Fruit fly (Drosophila melanogaster) whole organism, embryonic: ENCODE measurements around the gene asun.
A peak's percentile ranks its signal among the peaks of the same experiment; 100 is the strongest.

Experiments
- Blimp-1 ChIP-seq: fragments of 200-800 bp; sonication (Bioruptor generic); optimal IDR thresholded peaks from 3 replicates; lab custom pipeline; 2018; ENCODE audit warnings: missing biosample characterization, missing genetic modification characterization, mild to moderate bottlenecking, moderate library complexity, missing genetic modification reagents
- CG10274 ChIP-seq: fragments of 200-800 bp; sonication (Bioruptor generic); optimal IDR thresholded peaks from 3 replicates; lab custom pipeline; 2017; ENCODE audit warnings: missing biosample characterization, mild to moderate bottlenecking, missing genetic modification characterization
- CG12744 ChIP-seq: fragments of 200-800 bp; sonication (Bioruptor generic); optimal IDR thresholded peaks from 2 replicates; lab custom pipeline; 2016; ENCODE audit warnings: missing biosample characterization, missing genetic modification characterization
- CG13624 ChIP-seq: fragments of 200-800 bp; sonication (Bioruptor generic); optimal IDR thresholded peaks from 2 replicates; lab custom pipeline; 2016; ENCODE audit warnings: missing biosample characterization, missing genetic modification characterization
- CG13775 ChIP-seq: fragments of 200-800 bp; sonication (Bioruptor generic); optimal IDR thresholded peaks from 3 replicates; lab custom pipeline; 2017; ENCODE audit warnings: missing biosample characterization, mild to moderate bottlenecking, missing genetic modification characterization
- CG14965 ChIP-seq: fragments of 200-800 bp; sonication (Bioruptor generic); optimal IDR thresholded peaks from 2 replicates; lab custom pipeline; 2016; ENCODE audit warnings: missing biosample characterization, missing genetic modification characterization, borderline replicate concordance
- CG15269 ChIP-seq: fragments of 200-800 bp; sonication (Bioruptor generic); optimal IDR thresholded peaks from 2 replicates; lab custom pipeline; 2018; ENCODE audit warnings: missing biosample characterization, mild to moderate bottlenecking, missing genetic modification characterization, moderate library complexity
- CG1647 ChIP-seq: fragments of 200-800 bp; sonication (Bioruptor generic); optimal IDR thresholded peaks from 3 replicates; lab custom pipeline; 2016; ENCODE audit warnings: missing biosample characterization, missing genetic modification characterization
- CG17328 ChIP-seq: fragments of 200-800 bp; sonication (Bioruptor generic); IDR thresholded peaks from 2 replicates; pipeline ENCODE4 v1.3.6; 2022; ENCODE audit warnings: missing biosample characterization, missing genetic modification characterization
- CG2116 ChIP-seq: fragments of 200-800 bp; sonication (Bioruptor generic); optimal IDR thresholded peaks from 3 replicates; lab custom pipeline; 2018; ENCODE audit warnings: missing biosample characterization, mild to moderate bottlenecking, missing genetic modification characterization
- CG2875 ChIP-seq: fragments of 200-800 bp; sonication (Bioruptor generic); optimal IDR thresholded peaks from 2 replicates; lab custom pipeline; 2017; ENCODE audit warnings: missing biosample characterization, mild to moderate bottlenecking, missing genetic modification characterization, missing genetic modification reagents
- CG30403 ChIP-seq: fragments of 200-800 bp; sonication (Bioruptor generic); optimal IDR thresholded peaks from 3 replicates; lab custom pipeline; 2016; ENCODE audit warnings: missing biosample characterization, missing genetic modification characterization
- CG30431 ChIP-seq: fragments of 200-800 bp; sonication (Bioruptor generic); optimal IDR thresholded peaks from 2 replicates; lab custom pipeline; 2017; ENCODE audit warnings: missing biosample characterization, missing genetic modification characterization
- CG31388 ChIP-seq: fragments of 200-800 bp; sonication (Bioruptor generic); optimal IDR thresholded peaks from 2 replicates; lab custom pipeline; 2016; ENCODE audit warnings: missing biosample characterization, missing genetic modification characterization
- CG6272 ChIP-seq: fragments of 200-800 bp; sonication (Bioruptor generic); IDR thresholded peaks from 2 replicates; pipeline ENCODE4 v1.3.6; 2022; ENCODE audit warnings: missing biosample characterization, missing genetic modification characterization
- CG7372 ChIP-seq: fragments of 200-800 bp; sonication (Bioruptor generic); IDR thresholded peaks from 2 replicates; pipeline ENCODE4 v1.3.6; 2022; ENCODE audit warnings: missing biosample characterization, missing genetic modification characterization
- CG7745 ChIP-seq: fragments of 200-800 bp; sonication (Bioruptor generic); optimal IDR thresholded peaks from 2 replicates; lab custom pipeline; 2018; ENCODE audit warnings: missing biosample characterization, mild to moderate bottlenecking, missing genetic modification characterization, moderate library complexity
- CG8359 ChIP-seq: fragments of 200-800 bp; sonication (Bioruptor generic); optimal IDR thresholded peaks from 2 replicates; lab custom pipeline; 2017; ENCODE audit warnings: missing biosample characterization, mild to moderate bottlenecking, missing genetic modification characterization, borderline replicate concordance
- CoRest ChIP-seq: fragments of 200-800 bp; sonication (Bioruptor generic); optimal IDR thresholded peaks from 3 replicates; lab custom pipeline; 2018; ENCODE audit warnings: missing biosample characterization, mild to moderate bottlenecking, missing genetic modification characterization, moderate library complexity
- D19A ChIP-seq: fragments of 200-800 bp; optimal IDR thresholded peaks from 3 replicates; lab custom pipeline; 2019; ENCODE audit warnings: missing biosample characterization, mild to moderate bottlenecking, missing genetic modification characterization, moderate library complexity
- Dek ChIP-seq: fragments of 200-800 bp; sonication (Bioruptor generic); optimal IDR thresholded peaks from 3 replicates; lab custom pipeline; 2019; ENCODE audit warnings: missing biosample characterization, mild to moderate bottlenecking, missing genetic modification characterization, moderate library complexity
- Dip2 ChIP-seq: fragments of 200-800 bp; sonication (Bioruptor generic); IDR thresholded peaks from 2 replicates; pipeline ENCODE4 v1.3.6; 2022; ENCODE audit warnings: missing biosample characterization, missing genetic modification characterization
- Dref ChIP-seq: fragments of 200-800 bp; sonication (Bioruptor generic); IDR thresholded peaks from 2 replicates; pipeline ENCODE4 v1.3.6; 2022; ENCODE audit warnings: missing biosample characterization, missing genetic modification characterization
- Fer3 ChIP-seq: fragments of 200-800 bp; sonication (Bioruptor generic); optimal IDR thresholded peaks from 2 replicates; lab custom pipeline; 2018; ENCODE audit warnings: missing biosample characterization, mild to moderate bottlenecking, missing genetic modification characterization, moderate library complexity
- H2.0 ChIP-seq: fragments of 200-800 bp; sonication (Bioruptor generic); IDR thresholded peaks from 2 replicates; pipeline ENCODE4 v1.3.6; 2022; ENCODE audit warnings: missing biosample characterization, missing genetic modification characterization
- HLH3B ChIP-seq: fragments of 200-800 bp; sonication (Bioruptor generic); IDR thresholded peaks from 2 replicates; pipeline ENCODE4 v1.3.6; 2022; ENCODE audit warnings: missing biosample characterization, missing genetic modification characterization
- HLH54F ChIP-seq: fragments of 200-800 bp; sonication (Bioruptor generic); optimal IDR thresholded peaks from 3 replicates; lab custom pipeline; 2016; ENCODE audit warnings: missing biosample characterization, missing genetic modification characterization
- Hand ChIP-seq: fragments of 200-800 bp; sonication (Bioruptor generic); optimal IDR thresholded peaks from 2 replicates; lab custom pipeline; 2017; ENCODE audit warnings: mild to moderate bottlenecking, missing biosample characterization, missing genetic modification reagents, missing genetic modification characterization
- MBD-R2 ChIP-seq: fragments of 200-800 bp; sonication (Bioruptor generic); IDR thresholded peaks from 2 replicates; pipeline ENCODE4 v1.3.6; 2022; ENCODE audit warnings: missing biosample characterization, missing genetic modification characterization
- Myb ChIP-seq: fragments of 200-800 bp; sonication (Bioruptor generic); optimal IDR thresholded peaks from 2 replicates; lab custom pipeline; 2016; ENCODE audit warnings: missing biosample characterization, missing genetic modification characterization
- Neu2 ChIP-seq: fragments of 200-800 bp; sonication (Bioruptor generic); optimal IDR thresholded peaks from 3 replicates; lab custom pipeline; 2016; ENCODE audit warnings: missing biosample characterization, missing genetic modification characterization, borderline replicate concordance
- Optix ChIP-seq: fragments of 200-800 bp; sonication (Bioruptor generic); IDR thresholded peaks from 3 replicates; pipeline ENCODE4 v1.3.6; 2022; ENCODE audit warnings: missing biosample characterization, missing genetic modification characterization
- Spps ChIP-seq: fragments of 200-800 bp; sonication (Bioruptor generic); optimal IDR thresholded peaks from 2 replicates; lab custom pipeline; 2018; ENCODE audit warnings: missing biosample characterization, mild to moderate bottlenecking, missing genetic modification characterization
- Ssrp ChIP-seq: fragments of 200-800 bp; sonication (Bioruptor generic); optimal IDR thresholded peaks from 2 replicates; lab custom pipeline; 2018; ENCODE audit warnings: missing biosample characterization, mild to moderate bottlenecking, missing genetic modification characterization, moderate library complexity
- ara ChIP-seq: fragments of 200-800 bp; sonication (Bioruptor generic); IDR thresholded peaks from 2 replicates; pipeline ENCODE4 v1.3.6; 2022; ENCODE audit warnings: missing biosample characterization, missing genetic modification characterization
- ase ChIP-seq: fragments of 200-800 bp; sonication (Bioruptor generic); IDR thresholded peaks from 3 replicates; pipeline ENCODE4 v1.3.6; 2022; ENCODE audit warnings: missing biosample characterization, missing genetic modification characterization
- br ChIP-seq: fragments of >200 bp; optimal IDR thresholded peaks from 2 replicates; lab custom pipeline; 2017
- crp ChIP-seq, 2 experiments: fragments of 200-800 bp; sonication (Bioruptor generic); optimal IDR thresholded peaks; 2 replicates in 1 of 2; 3 replicates in 1 of 2; lab custom pipeline; 2017; ENCODE audit warnings: missing biosample characterization in 2 of 2, missing genetic modification characterization in 2 of 2, mild to moderate bottlenecking in 1 of 2, moderate library complexity in 1 of 2
- fru ChIP-seq: fragments of >200 bp; optimal IDR thresholded peaks from 2 replicates; lab custom pipeline; 2017
- gsb-n ChIP-seq: fragments of 200-800 bp; sonication (Bioruptor generic); optimal IDR thresholded peaks from 3 replicates; lab custom pipeline; 2018; ENCODE audit warnings: missing biosample characterization, mild to moderate bottlenecking, missing genetic modification characterization
- ham ChIP-seq: fragments of 200-800 bp; sonication (Bioruptor generic); IDR thresholded peaks from 2 replicates; pipeline ENCODE4 v1.3.6; 2022; ENCODE audit warnings: missing biosample characterization, missing genetic modification characterization
- hth ChIP-seq: fragments of >200 bp; optimal IDR thresholded peaks from 2 replicates; lab custom pipeline; 2017; ENCODE audit warnings: inconsistent platforms
- insv ChIP-seq, 2 experiments: fragments of 200-800 bp; sonication (Bioruptor generic); optimal IDR thresholded peaks; 3 replicates each; lab custom pipeline; 2016 to 2018; ENCODE audit warnings: missing biosample characterization in 2 of 2, missing genetic modification characterization in 2 of 2
- kah ChIP-seq: fragments of 200-800 bp; sonication (Bioruptor generic); optimal IDR thresholded peaks from 2 replicates; lab custom pipeline; 2018; ENCODE audit warnings: missing biosample characterization, mild to moderate bottlenecking, missing genetic modification characterization
- mld ChIP-seq: fragments of 200-800 bp; sonication (Bioruptor generic); IDR thresholded peaks from 3 replicates; pipeline ENCODE4 v1.3.6; 2022; ENCODE audit warnings: missing biosample characterization, missing genetic modification characterization; ENCODE audit not compliant: partially characterized antibody
- odd ChIP-seq: fragments of 200-800 bp; sonication (Bioruptor generic); optimal IDR thresholded peaks from 2 replicates; lab custom pipeline; 2017; ENCODE audit warnings: missing biosample characterization, mild to moderate bottlenecking, missing genetic modification characterization
- otp ChIP-seq: fragments of 200-800 bp; sonication (Bioruptor generic); IDR thresholded peaks from 3 replicates; pipeline ENCODE4, ENCODE4 v1.3.6; 2022; ENCODE audit warnings: missing biosample characterization, missing genetic modification characterization
- phol ChIP-seq: fragments of 200-800 bp; sonication (Bioruptor generic); optimal IDR thresholded peaks from 3 replicates; lab custom pipeline; 2018; ENCODE audit warnings: missing biosample characterization, mild to moderate bottlenecking, missing genetic modification characterization, moderate library complexity
- pnt ChIP-seq: fragments of 200-800 bp; sonication (Bioruptor generic); optimal IDR thresholded peaks from 3 replicates; lab custom pipeline; 2016; ENCODE audit warnings: missing biosample characterization, missing genetic modification characterization
- sima ChIP-seq: fragments of 200-800 bp; sonication (Bioruptor generic); optimal IDR thresholded peaks from 2 replicates; lab custom pipeline; 2016; ENCODE audit warnings: missing biosample characterization, missing genetic modification characterization
- tup ChIP-seq: fragments of 200-800 bp; sonication (Bioruptor generic); optimal IDR thresholded peaks from 2 replicates; lab custom pipeline; 2016; ENCODE audit warnings: missing biosample characterization, mild to moderate bottlenecking, missing genetic modification characterization, moderate library complexity
- yki ChIP-seq: fragments of >200 bp; optimal IDR thresholded peaks from 3 replicates; lab custom pipeline; 2018
- zfh2 ChIP-seq: fragments of 200-800 bp; sonication (Bioruptor generic); optimal IDR thresholded peaks from 2 replicates; lab custom pipeline; 2016; ENCODE audit warnings: missing biosample characterization, missing genetic modification characterization

The asun gene

dm6 chr3R:16242461-16242934 is 21.6 kb upstream of the asun start (continued):
- no peak for TF ChIP-seq ara
- no peak for TF ChIP-seq CG10274
- no peak for TF ChIP-seq HLH3B (GFP tag; lab: Robert Waterston, UW)
- TF ChIP-seq Dek (tag; lab: Kevin White, UChicago), result no peak
- TF ChIP-seq CG7745 (tag; lab: Kevin White, UChicago), result peak; percentile 53
- peak in 1 of 2 experiments; percentile 79 for TF ChIP-seq insv (GFP tag; optimal IDR thresholded peaks at IDR 0.05; lab: Kevin White, UChicago)
- TF ChIP-seq MBD-R2 (GFP tag; lab: Robert Waterston, UW), result no peak
- TF ChIP-seq CG2116 (GFP tag; lab: Kevin White, UChicago), result peak; percentile 95
- peak; percentile 26 for TF ChIP-seq gsb-n
- TF ChIP-seq HLH54F (GFP tag; lab: Kevin White, UChicago), result no peak
- no peak for TF ChIP-seq Ssrp (tag; lab: Kevin White, UChicago)
- peak; percentile 22 for TF ChIP-seq CG15269 (tag; lab: Kevin White, UChicago)
- TF ChIP-seq mld (GFP tag; lab: Robert Waterston, UW), result no peak
- no peak for TF ChIP-seq CG30431 (GFP tag; lab: Kevin White, UChicago)
- TF ChIP-seq CG17328 (GFP tag; lab: Robert Waterston, UW), result no peak
- peak; percentile 72 for TF ChIP-seq CG13624 (GFP tag; lab: Kevin White, UChicago)
- TF ChIP-seq CG12744 (GFP tag; lab: Kevin White, UChicago), result no peak
- no peak for TF ChIP-seq zfh2
- TF ChIP-seq CG13775, result no peak
- no peak for TF ChIP-seq H2.0 (GFP tag; lab: Robert Waterston, UW)
- TF ChIP-seq Neu2, result no peak
- TF ChIP-seq CG1647 (GFP tag; lab: Kevin White, UChicago), result peak; percentile 39
- peak; percentile 4 for TF ChIP-seq CG8359 (GFP tag; lab: Kevin White, UChicago)
- TF ChIP-seq Optix, result no peak
- TF ChIP-seq hth (lab: Kevin White, UChicago), result no peak
- TF ChIP-seq kah (GFP tag; lab: Kevin White, UChicago), result no peak
- TF ChIP-seq Dref (GFP tag; lab: Robert Waterston, UW), result no peak
- peak; percentile 49 for TF ChIP-seq D19A
- TF ChIP-seq CG6272 (GFP tag; lab: Robert Waterston, UW), result no peak
- TF ChIP-seq yki (lab: Kevin White, UChicago), result peak; percentile 87
- peak; percentile 49 for TF ChIP-seq odd (GFP tag; lab: Kevin White, UChicago)
- no peak for TF ChIP-seq CG14965 (GFP tag; lab: Kevin White, UChicago)
- no peak for TF ChIP-seq CG7372 (GFP tag; lab: Robert Waterston, UW)
- TF ChIP-seq crp (GFP tag; optimal IDR thresholded peaks at IDR 0.05; lab: Kevin White, UChicago), result peak in 1 of 2 experiments; percentile 41
- no peak for TF ChIP-seq fru (lab: Kevin White, UChicago)
- no peak for TF ChIP-seq tup
- TF ChIP-seq Hand (GFP tag; lab: Kevin White, UChicago), result peak; percentile 62
- no peak for TF ChIP-seq CoRest
- TF ChIP-seq CG30403 (GFP tag; lab: Kevin White, UChicago), result no peak
- TF ChIP-seq Blimp-1 (GFP tag; lab: Kevin White, UChicago), result peak; percentile 5
- TF ChIP-seq Spps (tag; lab: Kevin White, UChicago), result no peak
- no peak for TF ChIP-seq phol
- TF ChIP-seq ase, result no peak
- TF ChIP-seq pnt (GFP tag; lab: Kevin White, UChicago), result no peak
- TF ChIP-seq Fer3 (tag; lab: Kevin White, UChicago), result no peak
- no peak for TF ChIP-seq CG2875 (GFP tag; lab: Kevin White, UChicago)
- TF ChIP-seq otp (GFP tag; lab: Robert Waterston, UW), result no peak
- TF ChIP-seq br (lab: Kevin White, UChicago), result no peak
- no peak for TF ChIP-seq sima (GFP tag; lab: Kevin White, UChicago)
- TF ChIP-seq Dip2 (GFP tag; lab: Robert Waterston, UW), result no peak
- TF ChIP-seq Myb, result peak; percentile 34
- TF ChIP-seq CG31388 (GFP tag; lab: Kevin White, UChicago), result no peak
- no peak for TF ChIP-seq ham (GFP tag; lab: Robert Waterston, UW)
